Fruit fly (Drosophila melanogaster) Kc167 (cell line): Measurements from ENCODE around the gene CG8043.

Experiments used
- Myc ChIP-seq: fragments of >200 bp; optimal IDR thresholded peaks from 2 replicates; lab custom pipeline; 2017; ENCODE audit warnings: missing external identifiers
- h ChIP-seq: fragments of >200 bp; optimal IDR thresholded peaks from 3 replicates; lab custom pipeline; 2018; ENCODE audit warnings: missing external identifiers
- insv ChIP-seq: fragments of >200 bp; optimal IDR thresholded peaks from 3 replicates; lab custom pipeline; 2018; ENCODE audit warnings: missing external identifiers
- psq ChIP-seq: fragments of >200 bp; optimal IDR thresholded peaks from 2 replicates; lab custom pipeline; 2017; ENCODE audit warnings: missing external identifiers

dm6 chr3R:8694110-8694826 lies 17.6 kb downstream of the CG8043 start:
- TF ChIP-seq Myc (lab: Kevin White, UChicago) (no peak), psq (lab: Kevin White, UChicago) (no peak), insv (lab: Kevin White, UChicago) (no peak), h (lab: Kevin White, UChicago) (no peak)
